Fruit fly (Drosophila melanogaster): ENCODE measurements around the gene CG9098.

Gene CG9098

dm6 chr2L:5964211-5964610 is 47.9 kb downstream of the CG9098 start:
- peak; percentile 94 for TF ChIP-seq tj (GFP tag; optimal IDR thresholded peaks at IDR 0.05)
- no peak for TF ChIP-seq cic (GFP tag; optimal IDR thresholded peaks at IDR 0.05)

- TF ChIP-seq CG7101 (tag; optimal IDR thresholded peaks at IDR 0.05): no peak
- no peak for TF ChIP-seq cnc (optimal IDR thresholded peaks at IDR 0.05)
- TF ChIP-seq Crg-1 (GFP tag; optimal IDR thresholded peaks at IDR 0.05): no peak
- TF ChIP-seq tj (GFP tag; optimal IDR thresholded peaks at IDR 0.05): no peak
Observed at dm6 chr2L:5963251-5963650, 48.9 kb downstream of the CG9098 start.

DNA sequence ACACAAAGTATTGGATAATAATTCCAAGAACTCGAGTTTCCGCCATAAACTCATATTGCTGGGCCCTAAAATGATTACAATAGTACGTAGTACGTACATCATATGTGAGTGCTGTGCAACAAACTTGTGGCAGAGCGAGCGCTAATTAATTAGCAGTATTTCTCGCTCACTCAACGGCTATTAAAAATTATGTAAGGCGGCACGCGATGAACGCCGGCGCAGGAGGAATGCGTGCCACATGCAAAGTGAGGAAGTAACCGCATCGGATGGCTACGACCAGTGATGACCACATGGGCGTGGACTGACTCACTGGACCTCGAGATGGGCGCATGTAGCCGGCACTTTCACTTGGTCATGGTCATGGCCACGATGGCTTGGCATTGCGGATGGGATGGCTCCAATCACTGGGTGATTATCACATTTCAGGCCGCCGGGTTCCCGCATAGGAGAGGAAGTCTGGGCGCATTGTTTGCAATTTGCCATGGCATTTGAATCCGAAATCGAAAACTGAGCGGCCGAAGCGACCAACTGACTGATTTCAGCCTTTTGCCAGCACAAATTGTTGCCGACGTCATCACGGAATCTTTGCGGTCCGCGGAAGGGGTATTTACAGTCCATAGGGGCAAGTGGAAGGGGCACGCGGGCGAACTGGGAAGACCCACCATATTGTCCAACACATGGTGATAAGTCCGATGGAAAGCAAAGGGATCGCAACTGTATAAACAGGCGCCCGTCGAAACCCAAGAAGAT is 50.8 kb downstream of the CG9098 start:
- TF ChIP-seq ovo (GFP tag; optimal IDR thresholded peaks at IDR 0.05) (no peak), tj (GFP tag; optimal IDR thresholded peaks at IDR 0.05) (peak; percentile 93), Crg-1 (GFP tag; optimal IDR thresholded peaks at IDR 0.05) (peak; percentile 0), CG1620 (GFP tag; optimal IDR thresholded peaks at IDR 0.05) (no peak)

- no peak for TF ChIP-seq CG14711 (tag; optimal IDR thresholded peaks at IDR 0.05)
- TF ChIP-seq pad (GFP tag; optimal IDR thresholded peaks at IDR 0.05): no peak
- no peak for TF ChIP-seq Mnt (GFP tag; optimal IDR thresholded peaks at IDR 0.05)
- peak; percentile 98 for TF ChIP-seq tj (GFP tag; optimal IDR thresholded peaks at IDR 0.05)
Observed at dm6 chr2L:5959863-5960658, 52.1 kb downstream of the CG9098 start, which contains the start of gene Vm26Aa. Gene Vm26Aa (minus strand): TSS chr2L:5960340.

dm6 chr2L:5958581-5959177 is 53.5 kb downstream of the CG9098 start, which contains the start of gene Vm26Ac:
Gene Vm26Ac (minus strand): TSS chr2L:5958631.
- TF ChIP-seq toe (GFP tag; optimal IDR thresholded peaks at IDR 0.05) (no peak), tj (GFP tag; optimal IDR thresholded peaks at IDR 0.05) (peak; percentile 97)

Measured in whole organism, adult.